Worm (Caenorhabditis elegans) whole organism, L3 larva: ENCODE measurements around the gene egl-19.

Experiments
- ceh-16 ChIP-seq: sonication (generic microtip); optimal IDR thresholded peaks from 2 replicates; lab custom pipeline; 2017; ENCODE audit warnings: missing biosample characterization, missing genetic modification characterization
- egl-27 ChIP-seq: sonication (generic microtip); optimal IDR thresholded peaks from 4 replicates; lab custom pipeline; 2017; ENCODE audit warnings: missing biosample characterization, missing genetic modification reagents, missing genetic modification characterization
- egl-5 ChIP-seq: fragments of 150-350 bp; optimal IDR thresholded peaks from 2 replicates; lab custom pipeline; 2017; ENCODE audit warnings: missing biosample characterization, missing genetic modification reagents, missing genetic modification characterization, inconsistent platforms
- elt-1 ChIP-seq: fragments of 150-350 bp; optimal IDR thresholded peaks from 2 replicates; lab custom pipeline; 2014; ENCODE audit warnings: missing biosample characterization, missing genetic modification characterization
- nhr-23 ChIP-seq: fragments of 150-350 bp; optimal IDR thresholded peaks from 2 replicates; lab custom pipeline; 2014; ENCODE audit warnings: missing biosample characterization, missing genetic modification reagents, missing genetic modification characterization
- nhr-28 ChIP-seq: fragments of 150-350 bp; optimal IDR thresholded peaks from 2 replicates; lab custom pipeline; 2014; ENCODE audit warnings: missing biosample characterization, missing genetic modification characterization
- unc-39 ChIP-seq: sonication (generic microtip); optimal IDR thresholded peaks from 4 replicates; lab custom pipeline; 2017; ENCODE audit warnings: missing biosample characterization, missing genetic modification characterization

- TF ChIP-seq nhr-28 (tag; lab: Kevin White, UChicago) (no peak), elt-1 (tag; lab: Kevin White, UChicago) (no peak), egl-5 (no peak), nhr-23 (tag; lab: Kevin White, UChicago) (no peak), unc-39 (no peak), ceh-16 (no peak), egl-27 (no peak)
Observed at ce11 chrIV:7428347-7428746, 23.0 kb downstream of the egl-19 start.
